Fruit fly (Drosophila melanogaster) whole organism, prepupa: Measurements from ENCODE around the gene CG33293.

Experiments
- CG10631 ChIP-seq: fragments of 200-800 bp; sonication (Bioruptor generic); optimal IDR thresholded peaks from 2 replicates; lab custom pipeline; 2016; ENCODE audit warnings: missing biosample characterization, missing genetic modification characterization
- CG6792 ChIP-seq: fragments of 200-800 bp; sonication (Bioruptor generic); optimal IDR thresholded peaks from 3 replicates; lab custom pipeline; 2016; ENCODE audit warnings: missing biosample characterization, missing genetic modification characterization
- CG6854 ChIP-seq: fragments of 200-800 bp; sonication (Bioruptor generic); optimal IDR thresholded peaks from 2 replicates; lab custom pipeline; 2017; ENCODE audit warnings: missing biosample characterization, mild to moderate bottlenecking, missing genetic modification characterization
- CG8319 ChIP-seq: fragments of 200-800 bp; sonication (Bioruptor generic); optimal IDR thresholded peaks from 3 replicates; lab custom pipeline; 2016; ENCODE audit warnings: missing biosample characterization, missing genetic modification characterization
- Met ChIP-seq: fragments of 200-800 bp; sonication (Bioruptor generic); optimal IDR thresholded peaks from 3 replicates; lab custom pipeline; 2016; ENCODE audit warnings: missing biosample characterization, missing genetic modification characterization
- fkh ChIP-seq: fragments of 200-800 bp; sonication (Bioruptor generic); optimal IDR thresholded peaks from 3 replicates; lab custom pipeline; 2017; ENCODE audit warnings: missing biosample characterization, mild to moderate bottlenecking, missing genetic modification characterization, moderate library complexity
- ss ChIP-seq, 2 experiments: fragments of 200-800 bp; sonication (Bioruptor generic); optimal IDR thresholded peaks; 2 replicates in 1 of 2; 3 replicates in 1 of 2; lab custom pipeline; 2017 to 2018; ENCODE audit warnings: mild to moderate bottlenecking in 2 of 2, missing biosample characterization in 2 of 2, missing genetic modification characterization in 2 of 2, moderate library complexity in 1 of 2
- vri ChIP-seq: fragments of 200-800 bp; sonication (Bioruptor generic); optimal IDR thresholded peaks from 3 replicates; lab custom pipeline; 2016; ENCODE audit warnings: missing biosample characterization, mild to moderate bottlenecking, missing genetic modification characterization

dm6 chr3R:5266282-5266681 lies 25.7 kb upstream of the CG33293 start:
- TF ChIP-seq CG10631 (GFP tag; lab: Kevin White, UChicago) (no peak), CG8319 (GFP tag; lab: Kevin White, UChicago) (no peak), Met (no peak), ss (GFP tag; optimal IDR thresholded peaks at IDR 0.05; lab: Kevin White, UChicago) (no peak), fkh (GFP tag; lab: Kevin White, UChicago) (no peak), CG6792 (GFP tag; lab: Kevin White, UChicago) (no peak), CG6854 (no peak), vri (GFP tag; lab: Kevin White, UChicago) (no peak)
